Fruit fly (Drosophila melanogaster) whole organism, embryonic: ENCODE results near the gene CG10063.
A peak's percentile ranks its signal among the peaks of the same experiment; 100 is the strongest.

Experiments
- Bdp1 ChIP-seq: fragments of 200-800 bp; sonication (Bioruptor generic); optimal IDR thresholded peaks from 3 replicates; lab custom pipeline; 2016; ENCODE audit warnings: missing biosample characterization, missing genetic modification characterization
- CG11695 ChIP-seq: fragments of 200-800 bp; sonication (Bioruptor generic); IDR thresholded peaks from 3 replicates; pipeline ENCODE4 v1.3.6; 2022; ENCODE audit warnings: missing biosample characterization, missing genetic modification characterization
- CG12299 ChIP-seq: fragments of 200-800 bp; sonication (Bioruptor generic); optimal IDR thresholded peaks from 2 replicates; lab custom pipeline; 2018; ENCODE audit warnings: missing biosample characterization, mild to moderate bottlenecking, missing genetic modification characterization
- CG12769 ChIP-seq: fragments of 200-800 bp; sonication (Bioruptor generic); optimal IDR thresholded peaks from 2 replicates; lab custom pipeline; 2019; ENCODE audit warnings: missing biosample characterization, mild to moderate bottlenecking, missing genetic modification characterization, moderate library complexity
- CG14860 ChIP-seq: fragments of 200-800 bp; sonication (Bioruptor generic); IDR thresholded peaks from 3 replicates; pipeline ENCODE4 v1.3.6; 2022; ENCODE audit warnings: missing biosample characterization, missing genetic modification characterization; ENCODE audit not compliant: partially characterized antibody
- CG15514 ChIP-seq: fragments of 200-800 bp; sonication (Bioruptor generic); optimal IDR thresholded peaks from 3 replicates; lab custom pipeline; 2017; ENCODE audit warnings: missing biosample characterization, missing genetic modification characterization, mild to moderate bottlenecking, moderate library complexity, missing genetic modification reagents
- CG17328 ChIP-seq: fragments of 200-800 bp; sonication (Bioruptor generic); IDR thresholded peaks from 2 replicates; pipeline ENCODE4 v1.3.6; 2022; ENCODE audit warnings: missing biosample characterization, missing genetic modification characterization
- CG18476 ChIP-seq: fragments of 200-800 bp; sonication (Bioruptor generic); optimal IDR thresholded peaks from 2 replicates; lab custom pipeline; 2016; ENCODE audit warnings: missing biosample characterization, mild to moderate bottlenecking, missing genetic modification characterization
- CG33557 ChIP-seq: fragments of 200-800 bp; sonication (Bioruptor generic); optimal IDR thresholded peaks from 2 replicates; lab custom pipeline; 2019; ENCODE audit warnings: missing biosample characterization, mild to moderate bottlenecking, missing genetic modification characterization, moderate library complexity
- CG43689 ChIP-seq: fragments of 200-800 bp; sonication (Bioruptor generic); IDR thresholded peaks from 2 replicates; pipeline ENCODE4 v1.3.6; 2022; ENCODE audit warnings: missing biosample characterization, missing genetic modification characterization
- CG4404 ChIP-seq: fragments of 200-800 bp; sonication (Bioruptor generic); IDR thresholded peaks from 2 replicates; pipeline ENCODE4 v1.3.6; 2022; ENCODE audit warnings: missing biosample characterization, missing genetic modification characterization
- CG4820 ChIP-seq: fragments of 200-800 bp; sonication (Bioruptor generic); optimal IDR thresholded peaks from 3 replicates; lab custom pipeline; 2016; ENCODE audit warnings: missing biosample characterization, missing genetic modification characterization
- CG7372 ChIP-seq: fragments of 200-800 bp; sonication (Bioruptor generic); IDR thresholded peaks from 2 replicates; pipeline ENCODE4 v1.3.6; 2022; ENCODE audit warnings: missing biosample characterization, missing genetic modification characterization
- CG7839 ChIP-seq: fragments of 200-800 bp; sonication (Bioruptor generic); optimal IDR thresholded peaks from 3 replicates; lab custom pipeline; 2018; ENCODE audit warnings: missing biosample characterization, mild to moderate bottlenecking, missing genetic modification characterization, moderate library complexity
- CG8388 ChIP-seq: fragments of 200-800 bp; sonication (Bioruptor generic); optimal IDR thresholded peaks from 2 replicates; lab custom pipeline; 2019; ENCODE audit warnings: missing biosample characterization, mild to moderate bottlenecking, missing genetic modification characterization, moderate library complexity
- CG8478 ChIP-seq: fragments of >200 bp; optimal IDR thresholded peaks from 2 replicates; lab custom pipeline; 2018
- CrebB ChIP-seq: fragments of 200-800 bp; sonication (Bioruptor generic); optimal IDR thresholded peaks from 3 replicates; lab custom pipeline; 2018; ENCODE audit warnings: missing biosample characterization, mild to moderate bottlenecking, missing genetic modification characterization
- Deaf1 ChIP-seq: fragments of 200-800 bp; optimal IDR thresholded peaks from 3 replicates; lab custom pipeline; 2019; ENCODE audit warnings: missing biosample characterization, mild to moderate bottlenecking, missing genetic modification characterization, moderate library complexity
- Drgx ChIP-seq: fragments of 200-800 bp; sonication (Bioruptor generic); IDR thresholded peaks from 2 replicates; pipeline ENCODE4 v1.3.6; 2022; ENCODE audit warnings: missing biosample characterization, missing genetic modification characterization
- ERR ChIP-seq: fragments of 200-800 bp; sonication (Bioruptor generic); optimal IDR thresholded peaks from 2 replicates; lab custom pipeline; 2016; ENCODE audit warnings: missing biosample characterization, missing genetic modification characterization
- Fer3 ChIP-seq: fragments of 200-800 bp; sonication (Bioruptor generic); optimal IDR thresholded peaks from 2 replicates; lab custom pipeline; 2018; ENCODE audit warnings: missing biosample characterization, mild to moderate bottlenecking, missing genetic modification characterization, moderate library complexity
- H2.0 ChIP-seq: fragments of 200-800 bp; sonication (Bioruptor generic); IDR thresholded peaks from 2 replicates; pipeline ENCODE4 v1.3.6; 2022; ENCODE audit warnings: missing biosample characterization, missing genetic modification characterization
- HLH4C ChIP-seq: fragments of 200-800 bp; sonication (Bioruptor generic); IDR thresholded peaks from 3 replicates; pipeline ENCODE4 v1.3.6; 2022; ENCODE audit warnings: missing biosample characterization, missing genetic modification characterization; ENCODE audit not compliant: partially characterized antibody
- Hr78 ChIP-seq, 2 experiments: fragments of 200-800 bp in 1 of 2; fragments of >200 bp in 1 of 2; sonication (Bioruptor generic) in 1 of 2; optimal IDR thresholded peaks; 2 replicates each; lab custom pipeline; 2017 to 2019; ENCODE audit warnings: missing biosample characterization in 2 of 2, missing genetic modification characterization in 2 of 2, mild to moderate bottlenecking in 1 of 2, moderate library complexity in 1 of 2
- Jarid2 ChIP-seq: fragments of 200-800 bp; sonication (Bioruptor generic); optimal IDR thresholded peaks from 3 replicates; lab custom pipeline; 2017; ENCODE audit warnings: mild to moderate bottlenecking, missing biosample characterization, missing genetic modification reagents, missing genetic modification characterization
- Lim3 ChIP-seq: fragments of 200-800 bp; sonication (Bioruptor generic); IDR thresholded peaks from 2 replicates; pipeline ENCODE4 v1.3.6; 2022; ENCODE audit warnings: missing biosample characterization, missing genetic modification characterization
- ato ChIP-seq: fragments of 200-800 bp; sonication (Bioruptor generic); IDR thresholded peaks from 2 replicates; pipeline ENCODE4 v1.3.6; 2022; ENCODE audit warnings: missing biosample characterization, missing genetic modification characterization; ENCODE audit not compliant: partially characterized antibody
- bbx ChIP-seq: fragments of 200-800 bp; sonication (Bioruptor generic); IDR thresholded peaks from 2 replicates; pipeline ENCODE4 v1.3.6; 2022; ENCODE audit warnings: missing biosample characterization, missing genetic modification characterization; ENCODE audit not compliant: partially characterized antibody
- dan ChIP-seq: fragments of 200-800 bp; sonication (Bioruptor generic); IDR thresholded peaks from 2 replicates; pipeline ENCODE4 v1.3.6; 2022; ENCODE audit warnings: missing biosample characterization, missing genetic modification characterization
- dysf ChIP-seq: fragments of 200-800 bp; sonication (Bioruptor generic); IDR thresholded peaks from 3 replicates; pipeline ENCODE4 v1.3.6; 2022; ENCODE audit warnings: missing biosample characterization, missing genetic modification characterization
- eve ChIP-seq, 2 experiments: fragments of >200 bp; optimal IDR thresholded peaks; 2 replicates each; lab custom pipeline; 2017; ENCODE audit warnings: missing biosample characterization in 2 of 2, missing genetic modification characterization in 2 of 2
- fd3F ChIP-seq: fragments of 200-800 bp; sonication (Bioruptor generic); optimal IDR thresholded peaks from 2 replicates; lab custom pipeline; 2018; ENCODE audit warnings: missing biosample characterization, mild to moderate bottlenecking, missing genetic modification characterization, moderate library complexity
- fu2 ChIP-seq: fragments of 200-800 bp; sonication (Bioruptor generic); optimal IDR thresholded peaks from 2 replicates; lab custom pipeline; 2016; ENCODE audit warnings: missing biosample characterization, missing genetic modification characterization
- gcm2 ChIP-seq: fragments of 200-800 bp; sonication (Bioruptor generic); optimal IDR thresholded peaks from 2 replicates; lab custom pipeline; 2016; ENCODE audit warnings: missing biosample characterization, missing genetic modification characterization
- gem ChIP-seq: fragments of 200-800 bp; sonication (Bioruptor generic); optimal IDR thresholded peaks from 2 replicates; lab custom pipeline; 2019; ENCODE audit warnings: missing biosample characterization, mild to moderate bottlenecking, missing genetic modification characterization, moderate library complexity
- lbe ChIP-seq: fragments of 200-800 bp; sonication (Bioruptor generic); optimal IDR thresholded peaks from 2 replicates; lab custom pipeline; 2016; ENCODE audit warnings: missing biosample characterization, mild to moderate bottlenecking, missing genetic modification characterization
- mam ChIP-seq: fragments of 200-800 bp; sonication (Bioruptor generic); optimal IDR thresholded peaks from 3 replicates; lab custom pipeline; 2016; ENCODE audit warnings: missing biosample characterization, missing genetic modification characterization
- otp ChIP-seq: fragments of 200-800 bp; sonication (Bioruptor generic); IDR thresholded peaks from 3 replicates; pipeline ENCODE4, ENCODE4 v1.3.6; 2022; ENCODE audit warnings: missing biosample characterization, missing genetic modification characterization
- pnt ChIP-seq: fragments of 200-800 bp; sonication (Bioruptor generic); optimal IDR thresholded peaks from 3 replicates; lab custom pipeline; 2016; ENCODE audit warnings: missing biosample characterization, missing genetic modification characterization
- prd ChIP-seq, 3 experiments: fragments of >200 bp in 2 of 3; fragments of 200-800 bp in 1 of 3; sonication (Bioruptor generic) in 1 of 3; optimal IDR thresholded peaks in 2 of 3; IDR thresholded peaks in 1 of 3; 2 replicates in 2 of 3; 3 replicates in 1 of 3; pipeline versions ENCODE4 v1.3.6 to Lab custom; 2017 to 2022; ENCODE audit warnings: missing biosample characterization in 1 of 3, missing genetic modification characterization in 1 of 3
- pros ChIP-seq: fragments of 200-800 bp; sonication (Bioruptor generic); optimal IDR thresholded peaks from 3 replicates; lab custom pipeline; 2019; ENCODE audit warnings: missing biosample characterization, mild to moderate bottlenecking, missing genetic modification characterization, moderate library complexity
- psq ChIP-seq: fragments of 200-800 bp; sonication (Bioruptor generic); optimal IDR thresholded peaks from 2 replicates; lab custom pipeline; 2017; ENCODE audit warnings: missing biosample characterization, missing genetic modification characterization
- sc ChIP-seq, 3 experiments: fragments of >200 bp in 2 of 3; fragments of 200-800 bp in 1 of 3; sonication (Bioruptor generic) in 1 of 3; optimal IDR thresholded peaks; 2 replicates in 2 of 3; 3 replicates in 1 of 3; lab custom pipeline; 2017; ENCODE audit warnings: mild to moderate bottlenecking in 1 of 3, missing biosample characterization in 1 of 3, missing genetic modification characterization in 1 of 3, missing genetic modification reagents in 1 of 3
- schlank ChIP-seq: fragments of 200-800 bp; sonication (Bioruptor generic); optimal IDR thresholded peaks from 2 replicates; lab custom pipeline; 2018; ENCODE audit warnings: missing biosample characterization, mild to moderate bottlenecking, missing genetic modification characterization
- sd ChIP-seq: fragments of 200-800 bp; sonication (Bioruptor generic); optimal IDR thresholded peaks from 3 replicates; lab custom pipeline; 2018; ENCODE audit warnings: missing biosample characterization, mild to moderate bottlenecking, missing genetic modification characterization, moderate library complexity
- so ChIP-seq: fragments of 200-800 bp; sonication (Bioruptor generic); IDR thresholded peaks from 3 replicates; pipeline ENCODE4 v1.3.6; 2022; ENCODE audit warnings: missing biosample characterization, missing genetic modification characterization
- tgo ChIP-seq: fragments of 200-800 bp; sonication (Bioruptor generic); IDR thresholded peaks from 3 replicates; pipeline ENCODE4 v1.3.6; 2022; ENCODE audit warnings: missing biosample characterization, missing genetic modification characterization
- vnd ChIP-seq: fragments of 200-800 bp; sonication (Bioruptor generic); IDR thresholded peaks from 3 replicates; pipeline ENCODE4 v1.3.6; 2022; ENCODE audit warnings: missing biosample characterization, missing genetic modification characterization; ENCODE audit not compliant: partially characterized antibody

Gene CG10063

DNA sequence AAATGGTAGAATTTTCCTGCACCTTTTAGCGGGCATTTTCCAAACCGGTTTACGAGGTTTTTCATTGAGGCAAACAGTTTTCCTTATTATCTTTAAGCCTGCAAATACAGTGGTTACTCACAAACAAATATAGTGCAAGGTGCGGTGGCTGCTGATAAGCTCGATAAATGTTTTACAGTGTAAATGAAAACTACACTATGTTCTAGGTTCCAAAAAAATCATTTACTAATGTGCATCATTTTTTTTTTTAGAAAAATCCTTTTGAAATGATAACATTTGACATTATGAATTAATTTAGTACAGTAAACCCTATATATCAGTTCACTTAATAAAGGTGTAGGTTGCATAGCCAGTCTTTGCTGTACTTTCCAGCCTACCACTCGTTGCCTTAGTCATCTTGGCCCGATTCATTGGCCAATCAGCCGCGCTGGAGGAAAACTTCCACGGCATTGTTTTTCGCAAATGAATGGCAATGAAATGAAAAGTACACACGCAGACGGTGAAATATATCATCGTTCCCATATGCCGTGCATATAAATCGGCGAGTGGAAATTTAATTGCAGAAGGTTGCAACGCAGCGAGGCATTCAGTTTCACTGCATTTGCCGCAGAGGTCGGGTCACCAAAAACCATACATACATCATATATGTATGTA, 5.9 kb upstream of the CG10063 start (continued):
- no peak for TF ChIP-seq CG11695
- no peak for TF ChIP-seq fd3F (GFP tag; lab: Kevin White, UChicago)
- no peak for TF ChIP-seq so (GFP tag; lab: Robert Waterston, UW)
- no peak for TF ChIP-seq Deaf1 (tag; lab: Kevin White, UChicago)
- no peak for TF ChIP-seq CG12299 (tag; lab: Kevin White, UChicago)
- no peak for TF ChIP-seq dan (GFP tag; lab: Robert Waterston, UW)
- TF ChIP-seq dysf (GFP tag; lab: Robert Waterston, UW) = 0 out of 3 replicates have a peak, but pooled peaks have one; percentile 29
- peak in 1 of 2 experiments; percentile 12 for TF ChIP-seq Hr78 (GFP tag; optimal IDR thresholded peaks at IDR 0.05; lab: Kevin White, UChicago)
- TF ChIP-seq CG7839 (tag; lab: Kevin White, UChicago) = peak; percentile 26
- no peak for TF ChIP-seq pnt (GFP tag; lab: Kevin White, UChicago)
- TF ChIP-seq schlank (tag; lab: Kevin White, UChicago) = no peak
- TF ChIP-seq Bdp1 = no peak
- no peak for TF ChIP-seq ERR (GFP tag; lab: Kevin White, UChicago)
- TF ChIP-seq lbe (GFP tag; lab: Kevin White, UChicago) = no peak
- no peak for TF ChIP-seq fu2 (GFP tag; lab: Kevin White, UChicago)
- TF ChIP-seq HLH4C (GFP tag; lab: Robert Waterston, UW) = no peak
- no peak for TF ChIP-seq CG8388
- no peak for TF ChIP-seq CG15514 (GFP tag; lab: Kevin White, UChicago)
- TF ChIP-seq bbx (GFP tag; lab: Robert Waterston, UW) = no peak
- TF ChIP-seq CG4820 (GFP tag; lab: Kevin White, UChicago) = no peak
- peak in 1 of 2 experiments; percentile 78 for TF ChIP-seq eve (GFP tag; optimal IDR thresholded peaks at IDR 0.05; lab: Kevin White, UChicago)
- peak; percentile 12 for TF ChIP-seq mam (GFP tag; lab: Kevin White, UChicago)
- TF ChIP-seq H2.0 = no peak
- TF ChIP-seq vnd = no peak
- no peak for TF ChIP-seq CG12769 (tag; lab: Kevin White, UChicago)
- peak; percentile 68 for TF ChIP-seq Drgx
- TF ChIP-seq CG17328 (GFP tag; lab: Robert Waterston, UW) = peak; percentile 14; the same call in 1 of the 2 replicates
- TF ChIP-seq Lim3 (GFP tag; lab: Robert Waterston, UW) = no peak
- TF ChIP-seq CG8478 (lab: Kevin White, UChicago) = no peak
- TF ChIP-seq CG18476 (GFP tag; lab: Kevin White, UChicago) = no peak
- no peak for TF ChIP-seq pros (GFP tag; lab: Kevin White, UChicago)
- TF ChIP-seq sd (tag; lab: Kevin White, UChicago) = no peak
- no peak for TF ChIP-seq Jarid2 (GFP tag; lab: Kevin White, UChicago)
- TF ChIP-seq prd (optimal IDR thresholded peaks at IDR 0.05; lab: Kevin White, UChicago) = no peak
- TF ChIP-seq prd (GFP tag; IDR thresholded peaks at IDR 0.05; lab: Robert Waterston, UW) = peak; percentile 5; the same call in 1 of the 3 replicates
- TF ChIP-seq CG43689 (GFP tag; lab: Robert Waterston, UW) = no peak
- TF ChIP-seq tgo (GFP tag; lab: Robert Waterston, UW) = no peak
- TF ChIP-seq otp (GFP tag; lab: Robert Waterston, UW) = no peak
- no peak for TF ChIP-seq CG7372 (GFP tag; lab: Robert Waterston, UW)
- no peak for TF ChIP-seq Fer3
- no peak for TF ChIP-seq gcm2
- TF ChIP-seq gem = peak; percentile 39
- TF ChIP-seq CG33557 = peak; percentile 16
- no peak for TF ChIP-seq sc (optimal IDR thresholded peaks at IDR 0.05; lab: Kevin White, UChicago)
- TF ChIP-seq sc (GFP tag; optimal IDR thresholded peaks at IDR 0.05; lab: Kevin White, UChicago) = no peak
- TF ChIP-seq ato (GFP tag; lab: Robert Waterston, UW) = no peak
- no peak for TF ChIP-seq CrebB (tag; lab: Kevin White, UChicago)
- no peak for TF ChIP-seq psq (GFP tag; lab: Kevin White, UChicago)
- no peak for TF ChIP-seq CG14860
- peak; percentile 44; the same call in 1 of the 2 replicates for TF ChIP-seq CG4404 (GFP tag; lab: Robert Waterston, UW)
